Worm (Caenorhabditis elegans): Measurements from ENCODE around the gene kqt-3.
A peak's percentile ranks its signal among the peaks of the same experiment; 100 is the strongest.

kqt-3 gene

DNA sequence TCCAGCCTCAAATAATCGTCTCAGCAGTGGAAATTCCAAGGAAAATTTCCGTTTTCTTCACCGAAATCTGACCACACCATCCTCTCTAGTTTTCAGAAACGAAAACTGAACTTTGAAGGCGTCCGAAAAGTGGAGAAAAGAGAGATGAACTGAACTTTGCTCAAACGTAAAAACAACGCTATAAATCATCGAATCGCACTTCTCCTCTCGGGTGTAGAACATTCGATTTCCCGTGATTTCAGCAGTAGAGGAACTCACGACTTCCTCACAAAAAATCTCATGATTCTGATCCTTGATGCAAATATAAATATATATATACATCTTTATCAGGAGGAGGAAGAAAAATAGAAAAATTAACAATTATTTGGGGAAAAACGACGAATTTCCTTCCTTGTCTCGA is 20.9 kb upstream of the kqt-3 start:
- TF ChIP-seq eor-1 (tag; optimal IDR thresholded peaks at IDR 0.05) (no peak), ama-1 (optimal IDR thresholded peaks at IDR 0.05) (peak; percentile 6), elt-1 (tag; optimal IDR thresholded peaks at IDR 0.05) (no peak), nhr-77 (tag; optimal IDR thresholded peaks at IDR 0.05) (no peak), lin-39 (tag; optimal IDR thresholded peaks at IDR 0.05) (peak; percentile 14)

DNA sequence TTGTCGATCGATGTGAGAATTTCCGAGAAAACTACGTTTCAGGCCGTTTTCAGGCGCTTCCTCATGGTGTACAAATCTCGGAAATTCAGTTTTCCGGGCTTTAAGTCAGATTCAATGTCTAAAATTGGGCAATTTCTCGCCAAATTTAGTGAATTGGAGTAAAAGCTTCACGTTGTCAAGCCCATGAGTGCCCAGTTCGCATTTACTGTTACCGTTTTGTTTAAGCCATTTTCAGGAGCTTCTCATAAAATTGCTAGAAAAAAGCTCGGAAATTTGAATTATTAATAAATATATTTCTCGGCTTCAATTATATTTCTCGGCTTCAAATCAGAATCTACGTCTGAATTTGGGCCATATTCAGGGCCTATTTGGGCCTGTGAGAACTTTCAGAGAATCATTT is 18.2 kb upstream of the kqt-3 start:
- TF ChIP-seq nhr-25 (tag; optimal IDR thresholded peaks at IDR 0.05) (no peak), fkh-10 (GFP tag; optimal IDR thresholded peaks at IDR 0.05) (no peak), hmg-11 (tag; optimal IDR thresholded peaks at IDR 0.05) (no peak), ceh-28 (tag; optimal IDR thresholded peaks at IDR 0.05) (no peak), nhr-67 (tag; optimal IDR thresholded peaks at IDR 0.05) (no peak), ceh-16 (tag; optimal IDR thresholded peaks at IDR 0.05) (no peak)

DNA sequence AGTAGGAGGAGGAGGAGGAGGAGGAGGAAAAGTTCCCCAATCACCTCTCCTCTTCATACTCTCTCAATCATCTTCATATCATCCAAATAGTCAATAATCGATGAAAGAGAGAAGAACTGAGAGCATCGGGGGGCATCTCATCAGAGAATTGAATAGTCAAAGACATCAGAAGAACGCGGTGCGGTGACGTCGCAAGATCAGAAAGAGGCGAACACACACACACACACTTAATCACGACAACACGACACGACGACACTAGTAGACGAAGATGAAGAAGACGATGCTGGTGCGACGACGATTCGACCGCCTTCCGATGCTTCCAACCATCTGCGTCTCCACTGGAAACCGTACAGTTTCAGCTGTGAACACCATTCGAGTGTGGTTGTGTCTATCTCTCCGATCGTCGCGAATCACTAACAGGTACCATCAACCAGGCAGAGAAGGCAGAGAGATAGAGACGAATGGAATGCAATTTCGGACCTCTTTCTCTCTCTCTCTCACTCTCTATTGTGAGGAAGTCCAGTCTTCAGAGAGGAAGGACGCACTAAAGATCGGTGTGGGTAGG is 17.4 kb upstream of the kqt-3 start:
- TF ChIP-seq nhr-25 (tag; optimal IDR thresholded peaks at IDR 0.05), result peak; percentile 75
- TF ChIP-seq lsy-12 (tag; optimal IDR thresholded peaks at IDR 0.05), result peak; percentile 36
- TF ChIP-seq nhr-43 (tag; optimal IDR thresholded peaks at IDR 0.05; ENCODE audit: poor library complexity, severe bottlenecking), result peak; percentile 91
- no peak for TF ChIP-seq ztf-4 (tag; optimal IDR thresholded peaks at IDR 0.05)
- TF ChIP-seq ceh-28 (tag; optimal IDR thresholded peaks at IDR 0.05), result peak; percentile 75
- peak; percentile 31 for TF ChIP-seq nfya-1 (tag; optimal IDR thresholded peaks at IDR 0.05; ENCODE audit: insufficient read depth)
- TF ChIP-seq elt-3 (tag; optimal IDR thresholded peaks at IDR 0.05), result peak in 2 of 3 experiments; percentile 8 to 57
- TF ChIP-seq ama-1 (optimal IDR thresholded peaks at IDR 0.05), result no peak
- no peak for TF ChIP-seq R02D3.7 (tag; optimal IDR thresholded peaks at IDR 0.05)
- peak; percentile 60 for TF ChIP-seq nhr-23 (tag; optimal IDR thresholded peaks at IDR 0.05)
- no peak for TF ChIP-seq nhr-77 (tag; optimal IDR thresholded peaks at IDR 0.05)

DNA sequence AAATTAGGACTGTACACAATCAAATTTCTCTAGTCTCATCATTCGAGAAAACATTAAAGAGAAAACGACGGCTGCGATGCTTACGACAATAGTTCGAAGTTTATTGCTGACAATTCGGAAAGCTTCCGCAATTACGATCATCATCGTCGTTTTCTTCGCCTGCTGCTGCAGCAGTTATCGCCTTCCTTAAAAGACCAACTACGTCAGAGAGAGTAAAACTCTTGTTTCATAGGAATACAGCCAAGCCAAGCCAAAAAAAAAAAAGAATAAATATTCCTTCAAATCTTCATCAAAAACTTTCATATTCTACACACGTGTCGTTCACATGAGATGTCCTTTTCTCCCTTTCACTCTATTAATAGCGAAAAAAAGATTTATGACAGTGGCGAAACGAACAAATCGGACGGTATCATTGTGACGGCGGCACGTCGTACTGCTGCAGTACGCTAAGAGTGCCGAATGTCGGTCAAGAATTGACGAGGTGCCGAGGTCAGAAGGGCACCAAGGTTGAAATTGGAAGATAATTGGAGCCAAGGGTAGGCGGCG is 16.2 kb upstream of the kqt-3 start:
- no peak for TF ChIP-seq mml-1 (tag; optimal IDR thresholded peaks at IDR 0.05)
- TF ChIP-seq elt-3 (tag; optimal IDR thresholded peaks at IDR 0.05), result peak in 2 of 3 experiments; percentile 14 to 39
- TF ChIP-seq fkh-10 (GFP tag; optimal IDR thresholded peaks at IDR 0.05), result no peak
- TF ChIP-seq hmg-11 (tag; optimal IDR thresholded peaks at IDR 0.05), result no peak
- TF ChIP-seq tbx-2 (tag; optimal IDR thresholded peaks at IDR 0.05), result no peak
- no peak for TF ChIP-seq nhr-28 (tag; optimal IDR thresholded peaks at IDR 0.05)
- TF ChIP-seq sea-2 (GFP tag; optimal IDR thresholded peaks at IDR 0.05), result no peak
- TF ChIP-seq pqm-1 (tag; optimal IDR thresholded peaks at IDR 0.05), result no peak
- TF ChIP-seq daf-12 (tag; optimal IDR thresholded peaks at IDR 0.05), result no peak
- no peak for TF ChIP-seq unc-39 (tag; optimal IDR thresholded peaks at IDR 0.05)
- TF ChIP-seq aly-2 (tag; optimal IDR thresholded peaks at IDR 0.05), result no peak
- no peak for TF ChIP-seq unc-62 (GFP tag; optimal IDR thresholded peaks at IDR 0.05)
- no peak for TF ChIP-seq ama-1 (optimal IDR thresholded peaks at IDR 0.05)
- no peak for TF ChIP-seq ceh-16 (tag; optimal IDR thresholded peaks at IDR 0.05)
- TF ChIP-seq snpc-4 (tag; optimal IDR thresholded peaks at IDR 0.05), result no peak
- no peak for TF ChIP-seq ceh-9 (tag; optimal IDR thresholded peaks at IDR 0.05)
- no peak for TF ChIP-seq lsy-12 (tag; optimal IDR thresholded peaks at IDR 0.05)
- peak; percentile 55 for TF ChIP-seq nhr-25 (tag; optimal IDR thresholded peaks at IDR 0.05)
- TF ChIP-seq nhr-237 (tag; optimal IDR thresholded peaks at IDR 0.05), result no peak
- peak; percentile 84 for TF ChIP-seq nhr-43 (tag; optimal IDR thresholded peaks at IDR 0.05; ENCODE audit: poor library complexity, severe bottlenecking)
- peak; percentile 79 for TF ChIP-seq nhr-23 (tag; optimal IDR thresholded peaks at IDR 0.05)
- TF ChIP-seq elt-1 (tag; optimal IDR thresholded peaks at IDR 0.05), result no peak
- TF ChIP-seq jun-1 (tag; optimal IDR thresholded peaks at IDR 0.05), result no peak
- TF ChIP-seq ceh-28 (tag; optimal IDR thresholded peaks at IDR 0.05), result no peak
- TF ChIP-seq nhr-67 (tag; optimal IDR thresholded peaks at IDR 0.05), result no peak
- no peak for TF ChIP-seq lin-15B (tag; optimal IDR thresholded peaks at IDR 0.05)
- no peak for TF ChIP-seq egl-5 (tag; optimal IDR thresholded peaks at IDR 0.05)
- no peak for TF ChIP-seq nfya-1 (tag; optimal IDR thresholded peaks at IDR 0.05; ENCODE audit: insufficient read depth)
- TF ChIP-seq nhr-76 (tag; optimal IDR thresholded peaks at IDR 0.05), result no peak
- TF ChIP-seq ztf-11 (tag; optimal IDR thresholded peaks at IDR 0.05), result no peak
- no peak for TF ChIP-seq skn-1 (tag; optimal IDR thresholded peaks at IDR 0.05)
- no peak for TF ChIP-seq nhr-77 (tag; optimal IDR thresholded peaks at IDR 0.05)
- no peak for TF ChIP-seq nhr-11 (tag; optimal IDR thresholded peaks at IDR 0.05)
- no peak for TF ChIP-seq ZK546.5 (tag; optimal IDR thresholded peaks at IDR 0.05)
- TF ChIP-seq pha-4 (tag; optimal IDR thresholded peaks at IDR 0.05), result no peak
- no peak for TF ChIP-seq ceh-82 (tag; optimal IDR thresholded peaks at IDR 0.05)

Measured in whole organism, L3 larva.